Fruit fly (Drosophila melanogaster): ENCODE data around the gene Prx6a.

Prx6a gene

DNA sequence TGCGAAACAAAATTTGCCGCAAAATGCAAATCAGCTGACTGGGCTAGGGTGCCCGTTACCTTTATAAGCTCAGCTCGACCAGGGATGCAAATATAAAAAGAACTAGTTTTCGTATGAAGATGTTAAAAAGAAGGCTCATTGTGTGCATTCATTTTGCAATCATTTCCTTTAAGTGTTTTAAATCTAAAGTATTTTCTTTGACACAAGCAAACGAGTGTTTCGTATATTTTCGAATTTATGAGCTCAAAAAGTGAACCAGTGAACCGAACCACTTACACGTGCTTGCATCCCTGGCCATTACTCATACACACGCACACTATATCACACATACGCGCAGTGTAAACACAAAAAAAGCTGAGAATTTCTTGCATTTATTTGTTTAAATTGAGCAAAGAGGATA is at the start of gene Prx6a, which contains the start of gene Sbat:
Gene Prx6a (minus strand): TSS at position 45 of the 400 bp plus-strand sequence.
Gene Sbat (plus strand): TSS at position 157 of the 400 bp plus-strand sequence.
- TF ChIP-seq Jra (GFP tag; optimal IDR thresholded peaks at IDR 0.05): peak; percentile 49
- TF ChIP-seq Hnf4 (GFP tag; optimal IDR thresholded peaks at IDR 0.05): peak; percentile 70
- TF ChIP-seq h (GFP tag; optimal IDR thresholded peaks at IDR 0.05): peak; percentile 81
- TF ChIP-seq Sp1 (GFP tag; optimal IDR thresholded peaks at IDR 0.05): peak; percentile 76
- peak; percentile 4 for TF ChIP-seq Myc (optimal IDR thresholded peaks at IDR 0.05)
- peak; percentile 77 for TF ChIP-seq fru (GFP tag; optimal IDR thresholded peaks at IDR 0.05)
- TF ChIP-seq sage (GFP tag; optimal IDR thresholded peaks at IDR 0.05): no peak
- no peak for TF ChIP-seq Rel (GFP tag; optimal IDR thresholded peaks at IDR 0.05)
- TF ChIP-seq Rel (tag; optimal IDR thresholded peaks at IDR 0.05): peak; percentile 63
- TF ChIP-seq jim (GFP tag; optimal IDR thresholded peaks at IDR 0.05): no peak
- TF ChIP-seq dmrt93B (GFP tag; optimal IDR thresholded peaks at IDR 0.05): peak; percentile 59
- TF ChIP-seq rgr (GFP tag; optimal IDR thresholded peaks at IDR 0.05): peak; percentile 79
- peak; percentile 70 for TF ChIP-seq br (GFP tag; optimal IDR thresholded peaks at IDR 0.05)
- no peak for TF ChIP-seq GATAd (GFP tag; optimal IDR thresholded peaks at IDR 0.05)
- peak; percentile 26 for TF ChIP-seq psq (GFP tag; optimal IDR thresholded peaks at IDR 0.05)
- TF ChIP-seq CrebA (GFP tag; optimal IDR thresholded peaks at IDR 0.05; ENCODE audit: borderline replicate concordance): no peak
- peak; percentile 83 for TF ChIP-seq CG9705 (GFP tag; optimal IDR thresholded peaks at IDR 0.05)
- peak; percentile 90 for TF ChIP-seq HLH106 (tag; optimal IDR thresholded peaks at IDR 0.05)
- TF ChIP-seq woc (GFP tag; optimal IDR thresholded peaks at IDR 0.05): peak; percentile 86
- TF ChIP-seq OdsH (GFP tag; optimal IDR thresholded peaks at IDR 0.05): peak; percentile 50
- peak in 1 of 2 experiments; percentile 73 for TF ChIP-seq foxo (GFP tag; optimal IDR thresholded peaks at IDR 0.05)
- TF ChIP-seq usp (GFP tag; optimal IDR thresholded peaks at IDR 0.05): no peak
- peak; percentile 74 for TF ChIP-seq ey (GFP tag; optimal IDR thresholded peaks at IDR 0.05)

DNA sequence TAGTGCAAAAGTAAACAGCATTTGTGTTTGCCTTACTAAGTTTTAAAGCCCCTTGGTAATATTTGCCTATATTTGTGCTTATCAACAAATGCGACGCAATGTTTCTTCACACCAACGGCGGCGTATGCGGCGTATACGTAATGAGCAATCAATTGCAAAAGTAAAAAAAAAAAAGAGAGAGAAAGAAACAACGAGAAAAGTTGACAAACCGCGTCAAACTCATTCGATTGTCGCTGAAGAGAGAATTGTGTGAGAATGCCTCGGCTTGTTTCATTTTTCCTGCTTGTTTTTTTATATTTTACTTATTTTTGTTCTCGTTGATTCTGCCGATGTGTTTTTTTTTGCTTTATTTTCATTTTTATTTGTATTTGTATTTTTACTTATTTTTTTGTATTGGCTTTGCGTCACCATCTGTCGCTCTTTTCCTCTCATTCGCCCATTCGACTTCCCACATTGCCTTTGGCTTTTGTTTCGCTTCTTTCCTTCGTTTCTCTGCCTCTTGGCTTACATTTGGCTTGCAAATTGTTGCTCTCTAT is 46.3 kb upstream of the Prx6a start:
- peak; percentile 42 for TF ChIP-seq brk (GFP tag; optimal IDR thresholded peaks at IDR 0.05)
- TF ChIP-seq CG9705 (GFP tag; optimal IDR thresholded peaks at IDR 0.05): no peak
- TF ChIP-seq dl (GFP tag; optimal IDR thresholded peaks at IDR 0.05; ENCODE audit: insufficient read depth in 1 of 2, partially characterized antibody in 2 of 2): no peak
- TF ChIP-seq Hnf4 (GFP tag; optimal IDR thresholded peaks at IDR 0.05): peak; percentile 43
- TF ChIP-seq GATAd (GFP tag; optimal IDR thresholded peaks at IDR 0.05): peak; percentile 32
- no peak for TF ChIP-seq lola (GFP tag; optimal IDR thresholded peaks at IDR 0.05)
- TF ChIP-seq br (GFP tag; optimal IDR thresholded peaks at IDR 0.05): peak; percentile 53
- TF ChIP-seq CG32264 (GFP tag; optimal IDR thresholded peaks at IDR 0.05): peak; percentile 53
- no peak for TF ChIP-seq Vsx2 (GFP tag; optimal IDR thresholded peaks at IDR 0.05; ENCODE audit: partially characterized antibody)
- peak; percentile 85 for TF ChIP-seq Rel (GFP tag; optimal IDR thresholded peaks at IDR 0.05)
- no peak for TF ChIP-seq Rel (tag; optimal IDR thresholded peaks at IDR 0.05)
- TF ChIP-seq CrebA (GFP tag; optimal IDR thresholded peaks at IDR 0.05; ENCODE audit: borderline replicate concordance): peak; percentile 86
- peak; percentile 41 for TF ChIP-seq fru (GFP tag; optimal IDR thresholded peaks at IDR 0.05)
- peak; percentile 93 for TF ChIP-seq Sp1 (GFP tag; optimal IDR thresholded peaks at IDR 0.05)
- no peak for TF ChIP-seq h (GFP tag; optimal IDR thresholded peaks at IDR 0.05)
- peak; percentile 32 for TF ChIP-seq sage (GFP tag; optimal IDR thresholded peaks at IDR 0.05)
- peak; percentile 58 for TF ChIP-seq psq (GFP tag; optimal IDR thresholded peaks at IDR 0.05)
- TF ChIP-seq HLH106 (tag; optimal IDR thresholded peaks at IDR 0.05): peak; percentile 2

DNA sequence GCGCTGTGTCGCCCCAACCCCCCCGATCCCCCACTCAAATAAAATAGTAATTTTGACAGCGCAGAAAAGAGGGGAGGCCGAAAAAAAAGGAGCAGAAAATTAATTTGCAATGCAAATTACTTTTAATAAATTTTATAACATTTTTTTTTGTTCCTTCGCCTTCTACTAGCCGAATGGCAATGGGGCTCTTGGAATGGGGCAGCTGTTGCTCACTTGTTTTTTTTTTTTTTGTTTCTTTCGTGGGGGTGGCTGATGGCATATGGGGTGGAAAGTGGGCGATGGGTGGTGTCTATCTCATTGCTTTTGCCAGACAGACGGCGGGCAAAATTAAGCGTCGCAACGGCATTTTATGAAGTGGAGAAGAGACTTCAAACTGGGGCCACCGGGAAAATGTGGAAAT is 42.6 kb upstream of the Prx6a start:
- TF ChIP-seq h (GFP tag; optimal IDR thresholded peaks at IDR 0.05): no peak
- no peak for TF ChIP-seq rgr (GFP tag; optimal IDR thresholded peaks at IDR 0.05)
- TF ChIP-seq CrebA (GFP tag; optimal IDR thresholded peaks at IDR 0.05; ENCODE audit: borderline replicate concordance): no peak
- no peak for TF ChIP-seq Abd-B (GFP tag; optimal IDR thresholded peaks at IDR 0.05)
- no peak for TF ChIP-seq brk (GFP tag; optimal IDR thresholded peaks at IDR 0.05)
- TF ChIP-seq dl (GFP tag; optimal IDR thresholded peaks at IDR 0.05; ENCODE audit: insufficient read depth in 1 of 2, partially characterized antibody in 2 of 2): no peak
- TF ChIP-seq psq (GFP tag; optimal IDR thresholded peaks at IDR 0.05): no peak
- no peak for TF ChIP-seq jim (GFP tag; optimal IDR thresholded peaks at IDR 0.05)
- TF ChIP-seq CG32264 (GFP tag; optimal IDR thresholded peaks at IDR 0.05): no peak
- no peak for TF ChIP-seq pan (optimal IDR thresholded peaks at IDR 0.05)
- TF ChIP-seq Sp1 (GFP tag; optimal IDR thresholded peaks at IDR 0.05): no peak
- no peak for TF ChIP-seq Myc (optimal IDR thresholded peaks at IDR 0.05)

DNA sequence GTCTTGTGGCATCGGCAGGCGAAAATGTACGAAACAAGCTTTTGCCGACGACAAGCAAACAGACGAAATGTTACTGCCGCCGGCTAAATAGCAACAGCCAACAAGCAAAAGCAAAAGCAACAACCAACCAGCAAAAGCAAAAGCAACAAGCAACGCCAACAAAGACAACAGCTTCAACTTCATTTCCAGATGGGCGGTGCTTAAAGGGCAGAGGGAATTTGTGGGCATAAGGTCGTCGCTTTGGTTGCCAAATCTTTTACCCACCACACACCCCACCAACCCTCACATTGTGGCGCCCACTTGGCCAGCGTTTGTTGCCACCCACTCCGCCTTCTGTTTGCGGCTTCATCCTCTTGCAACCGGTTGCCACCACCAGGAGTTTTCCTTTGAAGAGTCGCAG is 32.9 kb upstream of the Prx6a start:
- TF ChIP-seq ey (GFP tag; optimal IDR thresholded peaks at IDR 0.05): no peak
- TF ChIP-seq Mio (GFP tag; optimal IDR thresholded peaks at IDR 0.05): no peak
- no peak for TF ChIP-seq sage (GFP tag; optimal IDR thresholded peaks at IDR 0.05)
- TF ChIP-seq Hr83 (GFP tag; optimal IDR thresholded peaks at IDR 0.05; ENCODE audit: poor library complexity, severe bottlenecking): no peak
- no peak for TF ChIP-seq CG32264 (GFP tag; optimal IDR thresholded peaks at IDR 0.05)
- no peak for TF ChIP-seq Hr78 (GFP tag; optimal IDR thresholded peaks at IDR 0.05)
- no peak for TF ChIP-seq Rel (GFP tag; optimal IDR thresholded peaks at IDR 0.05)
- TF ChIP-seq Rel (tag; optimal IDR thresholded peaks at IDR 0.05): no peak
- TF ChIP-seq foxo (GFP tag; optimal IDR thresholded peaks at IDR 0.05): no peak
- no peak for TF ChIP-seq br (GFP tag; optimal IDR thresholded peaks at IDR 0.05)
- TF ChIP-seq usp (GFP tag; optimal IDR thresholded peaks at IDR 0.05): no peak
- no peak for TF ChIP-seq pan (optimal IDR thresholded peaks at IDR 0.05)
- TF ChIP-seq OdsH (GFP tag; optimal IDR thresholded peaks at IDR 0.05): no peak
- TF ChIP-seq Hnf4 (GFP tag; optimal IDR thresholded peaks at IDR 0.05): no peak
- no peak for TF ChIP-seq fru (GFP tag; optimal IDR thresholded peaks at IDR 0.05)
- TF ChIP-seq dsf (GFP tag; optimal IDR thresholded peaks at IDR 0.05; ENCODE audit: borderline replicate concordance): no peak
- TF ChIP-seq CG9705 (GFP tag; optimal IDR thresholded peaks at IDR 0.05): no peak
- no peak for TF ChIP-seq brk (GFP tag; optimal IDR thresholded peaks at IDR 0.05)

Measured in whole organism, wandering third instar larva.